Worm (Caenorhabditis elegans): ENCODE results near the gene ZK381.62.

- no peak for TF ChIP-seq blmp-1 (tag; optimal IDR thresholded peaks at IDR 0.05)
- TF ChIP-seq snpc-4 (tag; optimal IDR thresholded peaks at IDR 0.05): no peak
- no peak for TF ChIP-seq mab-5 (tag; optimal IDR thresholded peaks at IDR 0.05)
- no peak for TF ChIP-seq ztf-11 (tag; optimal IDR thresholded peaks at IDR 0.05)
- TF ChIP-seq mep-1 (tag; optimal IDR thresholded peaks at IDR 0.05): no peak
- TF ChIP-seq bed-3 (GFP tag; optimal IDR thresholded peaks at IDR 0.05): no peak
- TF ChIP-seq nhr-12 (tag; optimal IDR thresholded peaks at IDR 0.05): no peak
Observed at ce11 chrIV:6954682-6955081, 16.4 kb downstream of the ZK381.62 start.
